Fruit fly (Drosophila melanogaster) whole organism, embryonic: Measurements from ENCODE around the gene fog.
A peak's percentile ranks its signal among the peaks of the same experiment; 100 is the strongest.

ENCODE experiments used
- Adf1 ChIP-seq: fragments of 200-800 bp; sonication (Bioruptor generic); IDR thresholded peaks from 2 replicates; pipeline ENCODE4 v1.3.6; 2022; ENCODE audit warnings: missing biosample characterization, missing genetic modification characterization
- Blimp-1 ChIP-seq: fragments of 200-800 bp; sonication (Bioruptor generic); optimal IDR thresholded peaks from 3 replicates; lab custom pipeline; 2018; ENCODE audit warnings: missing biosample characterization, missing genetic modification characterization, mild to moderate bottlenecking, moderate library complexity, missing genetic modification reagents
- CG10209 ChIP-seq: fragments of 200-800 bp; sonication (Bioruptor generic); optimal IDR thresholded peaks from 3 replicates; lab custom pipeline; 2017; ENCODE audit warnings: missing biosample characterization, mild to moderate bottlenecking, missing genetic modification characterization, missing genetic modification reagents
- CG1024 ChIP-seq: fragments of 200-800 bp; sonication (Bioruptor generic); IDR thresholded peaks from 2 replicates; pipeline ENCODE4 v1.3.6; 2022; ENCODE audit warnings: missing biosample characterization, missing genetic modification characterization
- CG10321 ChIP-seq: fragments of 200-800 bp; sonication (Bioruptor generic); IDR thresholded peaks from 2 replicates; pipeline ENCODE4 v1.3.6; 2022; ENCODE audit warnings: missing biosample characterization, missing genetic modification characterization
- CG10543 ChIP-seq: fragments of 200-800 bp; sonication (Bioruptor generic); optimal IDR thresholded peaks from 3 replicates; lab custom pipeline; 2017; ENCODE audit warnings: missing biosample characterization, mild to moderate bottlenecking, missing genetic modification characterization, moderate library complexity
- CG11398 ChIP-seq: fragments of 200-800 bp; sonication (Bioruptor generic); optimal IDR thresholded peaks from 2 replicates; lab custom pipeline; 2016; ENCODE audit warnings: missing biosample characterization, missing genetic modification characterization
- CG11456 ChIP-seq: fragments of 200-800 bp; sonication (Bioruptor generic); IDR thresholded peaks from 3 replicates; pipeline ENCODE4 v1.3.6; 2022; ENCODE audit warnings: missing biosample characterization, missing genetic modification characterization
- CG11504 ChIP-seq: fragments of 200-800 bp; sonication (Bioruptor generic); optimal IDR thresholded peaks from 3 replicates; lab custom pipeline; 2019; ENCODE audit warnings: missing biosample characterization, mild to moderate bottlenecking, missing genetic modification characterization, moderate library complexity
- CG12071 ChIP-seq: fragments of 200-800 bp; sonication (Bioruptor generic); optimal IDR thresholded peaks from 3 replicates; lab custom pipeline; 2018; ENCODE audit warnings: missing biosample characterization, mild to moderate bottlenecking, missing genetic modification characterization
- CG12659 ChIP-seq: fragments of 200-800 bp; sonication (Bioruptor generic); optimal IDR thresholded peaks from 3 replicates; lab custom pipeline; 2017; ENCODE audit warnings: mild to moderate bottlenecking, missing biosample characterization, missing genetic modification reagents, missing genetic modification characterization
- CG13775 ChIP-seq: fragments of 200-800 bp; sonication (Bioruptor generic); optimal IDR thresholded peaks from 3 replicates; lab custom pipeline; 2017; ENCODE audit warnings: missing biosample characterization, mild to moderate bottlenecking, missing genetic modification characterization
- CG14441 ChIP-seq: fragments of 200-800 bp; sonication (Bioruptor generic); IDR thresholded peaks from 2 replicates; pipeline ENCODE4 v1.3.6; 2022; ENCODE audit warnings: missing biosample characterization, missing genetic modification characterization
- CG15696 ChIP-seq: fragments of 200-800 bp; sonication (Bioruptor generic); optimal IDR thresholded peaks from 2 replicates; lab custom pipeline; 2019; ENCODE audit warnings: missing biosample characterization, mild to moderate bottlenecking, missing genetic modification characterization, moderate library complexity
- CG1602 ChIP-seq: fragments of 200-800 bp; sonication (Bioruptor generic); optimal IDR thresholded peaks from 3 replicates; lab custom pipeline; 2016; ENCODE audit warnings: missing biosample characterization, missing genetic modification characterization
- CG1603 ChIP-seq: fragments of 200-800 bp; sonication (Bioruptor generic); optimal IDR thresholded peaks from 2 replicates; lab custom pipeline; 2019; ENCODE audit warnings: missing biosample characterization, mild to moderate bottlenecking, missing genetic modification characterization, moderate library complexity
- CG16779 ChIP-seq: fragments of 200-800 bp; sonication (Bioruptor generic); IDR thresholded peaks from 2 replicates; pipeline ENCODE4 v1.3.6; 2022; ENCODE audit warnings: missing biosample characterization, missing genetic modification characterization
- CG17568 ChIP-seq: fragments of 200-800 bp; sonication (Bioruptor generic); optimal IDR thresholded peaks from 2 replicates; lab custom pipeline; 2018; ENCODE audit warnings: missing biosample characterization, mild to moderate bottlenecking, missing genetic modification characterization, moderate library complexity
- CG18262 ChIP-seq: fragments of 200-800 bp; optimal IDR thresholded peaks from 3 replicates; lab custom pipeline; 2019; ENCODE audit warnings: missing biosample characterization, mild to moderate bottlenecking, missing genetic modification characterization, moderate library complexity
- CG1832 ChIP-seq: fragments of 200-800 bp; sonication (Bioruptor generic); optimal IDR thresholded peaks from 2 replicates; lab custom pipeline; 2017; ENCODE audit warnings: missing biosample characterization, mild to moderate bottlenecking, missing genetic modification characterization, inconsistent platforms
- CG18764 ChIP-seq: fragments of 200-800 bp; sonication (Bioruptor generic); optimal IDR thresholded peaks from 3 replicates; lab custom pipeline; 2016; ENCODE audit warnings: missing biosample characterization, missing genetic modification characterization
- CG2678 ChIP-seq: fragments of 200-800 bp; sonication (Bioruptor generic); optimal IDR thresholded peaks from 3 replicates; lab custom pipeline; 2019; ENCODE audit warnings: missing biosample characterization, mild to moderate bottlenecking, missing genetic modification characterization, moderate library complexity
- CG32772 ChIP-seq: fragments of 200-800 bp; sonication (Bioruptor generic); IDR thresholded peaks from 2 replicates; pipeline ENCODE4 v1.3.6; 2022; ENCODE audit warnings: missing biosample characterization, missing genetic modification characterization
- CG34224 ChIP-seq: fragments of 200-800 bp; sonication (Bioruptor generic); IDR thresholded peaks from 3 replicates; pipeline ENCODE4 v1.3.6; 2022; ENCODE audit warnings: missing biosample characterization, missing genetic modification characterization; ENCODE audit not compliant: partially characterized antibody
- CG5180 ChIP-seq: fragments of 200-800 bp; sonication (Bioruptor generic); optimal IDR thresholded peaks from 3 replicates; lab custom pipeline; 2017; ENCODE audit warnings: missing biosample characterization, missing genetic modification characterization, mild to moderate bottlenecking, moderate library complexity, missing genetic modification reagents
- CG7556 ChIP-seq: fragments of 200-800 bp; sonication (Bioruptor generic); optimal IDR thresholded peaks from 2 replicates; lab custom pipeline; 2017; ENCODE audit warnings: missing biosample characterization, mild to moderate bottlenecking, missing genetic modification characterization
- Fer1 ChIP-seq: fragments of 200-800 bp; sonication (Bioruptor generic); optimal IDR thresholded peaks from 2 replicates; lab custom pipeline; 2017; ENCODE audit warnings: missing biosample characterization, mild to moderate bottlenecking, missing genetic modification characterization
- Fer3 ChIP-seq: fragments of 200-800 bp; sonication (Bioruptor generic); optimal IDR thresholded peaks from 2 replicates; lab custom pipeline; 2018; ENCODE audit warnings: missing biosample characterization, mild to moderate bottlenecking, missing genetic modification characterization, moderate library complexity
- H2.0 ChIP-seq: fragments of 200-800 bp; sonication (Bioruptor generic); IDR thresholded peaks from 2 replicates; pipeline ENCODE4 v1.3.6; 2022; ENCODE audit warnings: missing biosample characterization, missing genetic modification characterization
- HHEX ChIP-seq: fragments of 200-800 bp; sonication (Bioruptor generic); optimal IDR thresholded peaks from 3 replicates; lab custom pipeline; 2017; ENCODE audit warnings: missing biosample characterization, mild to moderate bottlenecking, missing genetic modification characterization, missing genetic modification reagents
- Hr78 ChIP-seq, 2 experiments: fragments of 200-800 bp in 1 of 2; fragments of >200 bp in 1 of 2; sonication (Bioruptor generic) in 1 of 2; optimal IDR thresholded peaks; 2 replicates each; lab custom pipeline; 2017 to 2019; ENCODE audit warnings: missing biosample characterization in 2 of 2, missing genetic modification characterization in 2 of 2, mild to moderate bottlenecking in 1 of 2, moderate library complexity in 1 of 2
- Jarid2 ChIP-seq: fragments of 200-800 bp; sonication (Bioruptor generic); optimal IDR thresholded peaks from 3 replicates; lab custom pipeline; 2017; ENCODE audit warnings: mild to moderate bottlenecking, missing biosample characterization, missing genetic modification reagents, missing genetic modification characterization
- Meics ChIP-seq: fragments of 200-800 bp; sonication (Bioruptor generic); optimal IDR thresholded peaks from 2 replicates; lab custom pipeline; 2017; ENCODE audit warnings: missing biosample characterization, mild to moderate bottlenecking, missing genetic modification characterization
- NC2α ChIP-seq: fragments of 200-800 bp; sonication (Bioruptor generic); optimal IDR thresholded peaks from 2 replicates; lab custom pipeline; 2016; ENCODE audit warnings: missing biosample characterization, missing genetic modification characterization
- Stat92E ChIP-seq, 3 experiments: fragments of >200 bp in 2 of 3; fragments of 200-800 bp in 1 of 3; sonication (Bioruptor generic) in 1 of 3; optimal IDR thresholded peaks; 2 replicates each; lab custom pipeline; 2017 to 2019; ENCODE audit warnings: missing biosample characterization in 3 of 3, missing genetic modification characterization in 3 of 3, mild to moderate bottlenecking in 1 of 3, moderate library complexity in 1 of 3
- Xrp1 ChIP-seq: fragments of 200-800 bp; sonication (Bioruptor generic); IDR thresholded peaks from 2 replicates; pipeline ENCODE4 v1.3.6; 2022; ENCODE audit warnings: missing biosample characterization, missing genetic modification characterization
- ap ChIP-seq: fragments of 200-800 bp; sonication (Bioruptor generic); IDR thresholded peaks from 2 replicates; pipeline ENCODE4 v1.3.6; 2022; ENCODE audit warnings: missing biosample characterization, missing genetic modification characterization
- bab2 ChIP-seq: fragments of 200-800 bp; sonication (Bioruptor generic); optimal IDR thresholded peaks from 2 replicates; lab custom pipeline; 2016; ENCODE audit warnings: missing biosample characterization, missing genetic modification characterization
- cato ChIP-seq: fragments of 200-800 bp; sonication (Bioruptor generic); optimal IDR thresholded peaks from 2 replicates; lab custom pipeline; 2016; ENCODE audit warnings: missing biosample characterization, missing genetic modification characterization, borderline replicate concordance
- croc ChIP-seq: fragments of 200-800 bp; sonication (Bioruptor generic); conservative IDR thresholded peaks from 3 replicates; pipeline ENCODE4 v1.3.6; 2022; ENCODE audit warnings: missing biosample characterization, missing genetic modification characterization
- dimm ChIP-seq: fragments of 200-800 bp; sonication (Bioruptor generic); IDR thresholded peaks from 2 replicates; pipeline ENCODE4 v1.3.6; 2022; ENCODE audit warnings: missing biosample characterization, missing genetic modification characterization
- disco-r ChIP-seq: fragments of 200-800 bp; sonication (Bioruptor generic); optimal IDR thresholded peaks from 2 replicates; lab custom pipeline; 2016; ENCODE audit warnings: missing biosample characterization, missing genetic modification characterization
- dysf ChIP-seq: fragments of 200-800 bp; sonication (Bioruptor generic); IDR thresholded peaks from 3 replicates; pipeline ENCODE4 v1.3.6; 2022; ENCODE audit warnings: missing biosample characterization, missing genetic modification characterization
- hkb ChIP-seq, 2 experiments: fragments of 200-800 bp in 1 of 2; fragments of >200 bp in 1 of 2; sonication (Bioruptor generic) in 1 of 2; IDR thresholded peaks in 1 of 2; optimal IDR thresholded peaks in 1 of 2; 2 replicates each; pipeline versions ENCODE4 v1.3.6 to Lab custom; 2017 to 2022; ENCODE audit warnings: missing biosample characterization in 1 of 2, missing genetic modification characterization in 1 of 2
- sima ChIP-seq: fragments of 200-800 bp; sonication (Bioruptor generic); optimal IDR thresholded peaks from 2 replicates; lab custom pipeline; 2016; ENCODE audit warnings: missing biosample characterization, missing genetic modification characterization
- slp2 ChIP-seq: fragments of 200-800 bp; sonication (Bioruptor generic); optimal IDR thresholded peaks from 2 replicates; lab custom pipeline; 2016; ENCODE audit warnings: missing biosample characterization, missing genetic modification characterization
- tio ChIP-seq: fragments of 200-800 bp; sonication (Bioruptor generic); optimal IDR thresholded peaks from 2 replicates; lab custom pipeline; 2017; ENCODE audit warnings: missing biosample characterization, missing genetic modification characterization, inconsistent platforms
- unpg ChIP-seq: fragments of 200-800 bp; sonication (Bioruptor generic); optimal IDR thresholded peaks from 3 replicates; lab custom pipeline; 2018; ENCODE audit warnings: missing biosample characterization, mild to moderate bottlenecking, missing genetic modification characterization, moderate library complexity

fog gene

DNA sequence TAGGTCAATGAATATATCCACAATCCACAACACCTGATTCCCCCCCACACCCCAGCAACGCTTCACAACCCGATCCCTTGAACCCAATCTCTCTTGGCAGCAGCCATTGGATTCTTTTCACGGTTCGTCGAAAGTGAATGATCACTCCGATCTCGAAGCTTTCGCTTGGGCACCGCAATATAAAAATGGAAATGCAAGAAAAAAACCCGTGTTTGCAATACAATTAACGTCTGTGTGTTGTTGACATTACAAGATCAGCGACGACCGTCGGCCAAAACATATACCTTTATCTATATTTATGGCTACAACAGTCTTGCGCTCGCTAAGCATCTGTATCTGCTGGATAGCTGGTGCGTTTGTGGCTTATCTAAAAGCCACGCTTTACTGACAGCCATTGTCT lies 17.7 kb downstream of the fog start (continued):
- peak; percentile 41 for TF ChIP-seq CG12659
- TF ChIP-seq CG14441 (GFP tag; lab: Robert Waterston, UW): 0 out of 2 replicates have a peak, but pooled peaks have one; percentile 16
- peak; percentile 80 for TF ChIP-seq Blimp-1 (GFP tag; lab: Kevin White, UChicago)
- peak; percentile 67 for TF ChIP-seq CG10209 (GFP tag; lab: Kevin White, UChicago)
- TF ChIP-seq slp2 (GFP tag; lab: Kevin White, UChicago): peak; percentile 30
- TF ChIP-seq Jarid2 (GFP tag; lab: Kevin White, UChicago): peak; percentile 3
- TF ChIP-seq hkb (optimal IDR thresholded peaks at IDR 0.05; lab: Kevin White, UChicago): no peak
- TF ChIP-seq hkb (GFP tag; IDR thresholded peaks at IDR 0.05; lab: Robert Waterston, UW): peak; percentile 66
- no peak for TF ChIP-seq Stat92E (GFP tag; optimal IDR thresholded peaks at IDR 0.05; lab: Kevin White, UChicago)
- TF ChIP-seq dysf (GFP tag; lab: Robert Waterston, UW): peak; percentile 41; the same call in 1 of the 3 replicates
- peak; percentile 46; the same call in 1 of the 2 replicates for TF ChIP-seq CG1024 (GFP tag; lab: Robert Waterston, UW)
- TF ChIP-seq CG11398 (GFP tag; lab: Kevin White, UChicago): peak; percentile 26
- TF ChIP-seq CG12071: peak; percentile 53
- TF ChIP-seq sima: no peak
- TF ChIP-seq Hr78 (GFP tag; optimal IDR thresholded peaks at IDR 0.05; lab: Kevin White, UChicago): peak in 1 of 2 experiments; percentile 55
- TF ChIP-seq Fer1: peak; percentile 12
- TF ChIP-seq CG10321 (GFP tag; lab: Robert Waterston, UW): 0 out of 2 replicates have a peak, but pooled peaks have one; percentile 24
- TF ChIP-seq CG11456 (GFP tag; lab: Robert Waterston, UW): no peak
- TF ChIP-seq CG18764 (GFP tag; lab: Kevin White, UChicago): peak; percentile 31
- peak; percentile 19 for TF ChIP-seq CG17568 (GFP tag; lab: Kevin White, UChicago)
- TF ChIP-seq CG34224 (GFP tag; lab: Robert Waterston, UW): no peak
- no peak for TF ChIP-seq Adf1 (GFP tag; lab: Robert Waterston, UW)
- TF ChIP-seq croc (GFP tag; lab: Robert Waterston, UW): no peak
- TF ChIP-seq CG18262 (tag; lab: Kevin White, UChicago): peak; percentile 32
- TF ChIP-seq CG11504 (tag; lab: Kevin White, UChicago): peak; percentile 34
- 0 out of 2 replicates have a peak, but pooled peaks have one; percentile 21 for TF ChIP-seq CG32772
- TF ChIP-seq cato (GFP tag; lab: Kevin White, UChicago): no peak
- peak; percentile 18 for TF ChIP-seq tio (GFP tag; lab: Kevin White, UChicago)
- peak; percentile 48 for TF ChIP-seq CG10543 (GFP tag; lab: Kevin White, UChicago)
- TF ChIP-seq CG1603: peak; percentile 34
- TF ChIP-seq bab2 (GFP tag; lab: Kevin White, UChicago): peak; percentile 15
- 0 out of 2 replicates have a peak, but pooled peaks have one; percentile 37 for TF ChIP-seq dimm (GFP tag; lab: Robert Waterston, UW)
- TF ChIP-seq disco-r: no peak
- peak; percentile 39 for TF ChIP-seq CG5180 (GFP tag; lab: Kevin White, UChicago)
- TF ChIP-seq H2.0 (GFP tag; lab: Robert Waterston, UW): no peak
- TF ChIP-seq HHEX: peak; percentile 36
- TF ChIP-seq CG1602 (GFP tag; lab: Kevin White, UChicago): peak; percentile 28
- peak; percentile 17 for TF ChIP-seq Meics (GFP tag; lab: Kevin White, UChicago)
- TF ChIP-seq NC2α (GFP tag; lab: Kevin White, UChicago): peak; percentile 27
- TF ChIP-seq CG15696 (tag; lab: Kevin White, UChicago): peak; percentile 17
- TF ChIP-seq Fer3 (tag; lab: Kevin White, UChicago): peak; percentile 28
- TF ChIP-seq ap (GFP tag; lab: Robert Waterston, UW): peak; percentile 53; the same call in 1 of the 2 replicates
- peak; percentile 69 for TF ChIP-seq CG2678 (tag; lab: Kevin White, UChicago)
- TF ChIP-seq CG7556: peak; percentile 19
- no peak for TF ChIP-seq CG1832 (GFP tag; lab: Kevin White, UChicago)
- peak; percentile 40 for TF ChIP-seq unpg (GFP tag; lab: Kevin White, UChicago)
- TF ChIP-seq CG16779 (GFP tag; lab: Robert Waterston, UW): peak; percentile 14; the same call in 1 of the 2 replicates
- peak; percentile 62 for TF ChIP-seq Xrp1 (GFP tag; lab: Robert Waterston, UW)
- TF ChIP-seq CG13775 (GFP tag; lab: Kevin White, UChicago): no peak
